Worm (Caenorhabditis elegans) whole organism, young adult: Measurements from ENCODE around the gene mfsd-11.
A peak's percentile ranks its signal among the peaks of the same experiment; 100 is the strongest.

Experiments used
- B0035.1 ChIP-seq: sonication (generic microtip); optimal IDR thresholded peaks from 2 replicates; lab custom pipeline; 2016; ENCODE audit warnings: missing genetic modification characterization, mild to moderate bottlenecking, missing compliant biosample characterization, missing genotype, missing genetic modification reagents
- B0336.3 ChIP-seq: fragments of 200-800 bp; sonication (Bioruptor generic); IDR thresholded peaks from 2 replicates; pipeline ENCODE4 v1.3.6; 2022; ENCODE audit warnings: missing genetic modification characterization, missing compliant biosample characterization
- D2030.7 ChIP-seq: fragments of 200-800 bp; sonication (Bioruptor generic); IDR thresholded peaks from 2 replicates; pipeline ENCODE4 v1.3.6; 2022; ENCODE audit warnings: missing genetic modification reagents, missing genetic modification characterization, missing compliant biosample characterization
- F39B2.1 ChIP-seq: fragments of 200-800 bp; sonication (Bioruptor generic); IDR thresholded peaks from 2 replicates; pipeline ENCODE4 v1.3.6; 2022; ENCODE audit warnings: missing genetic modification reagents, missing genetic modification characterization, missing compliant biosample characterization
- F52B5.7 ChIP-seq: sonication (generic microtip); optimal IDR thresholded peaks from 2 replicates; lab custom pipeline; 2016; ENCODE audit warnings: mild to moderate bottlenecking, missing genetic modification characterization, missing compliant biosample characterization
- K11D2.4 ChIP-seq: fragments of 200-800 bp; sonication (Bioruptor generic); IDR thresholded peaks from 2 replicates; pipeline ENCODE4 v1.3.6; 2022; ENCODE audit warnings: missing genetic modification reagents, missing genetic modification characterization, missing compliant biosample characterization
- T26A5.8 ChIP-seq: sonication (generic microtip); optimal IDR thresholded peaks from 2 replicates; lab custom pipeline; 2016; ENCODE audit warnings: missing genetic modification characterization, missing compliant biosample characterization
- Y53F4B.3 ChIP-seq: fragments of 200-800 bp; sonication (Bioruptor generic); IDR thresholded peaks from 2 replicates; pipeline ENCODE4 v1.3.6; 2022; ENCODE audit warnings: missing genetic modification reagents, missing genetic modification characterization, missing compliant biosample characterization
- Y67H2A.10 ChIP-seq: fragments of 200-800 bp; sonication (Bioruptor generic); conservative IDR thresholded peaks from 2 replicates; pipeline ENCODE4 v1.3.6; 2022; ENCODE audit warnings: missing genetic modification reagents, missing genetic modification characterization, missing compliant biosample characterization
- Y79H2A.3 ChIP-seq: fragments of 200-800 bp; sonication (Bioruptor generic); conservative IDR thresholded peaks from 2 replicates; pipeline ENCODE4 v1.3.6; 2022; ENCODE audit warnings: missing genetic modification reagents, missing genetic modification characterization, missing compliant biosample characterization
- Y95B8A.8 ChIP-seq: fragments of 200-800 bp; sonication (Bioruptor generic); IDR thresholded peaks from 2 replicates; pipeline ENCODE4 v1.3.6; 2022; ENCODE audit warnings: missing genetic modification reagents, missing genetic modification characterization, missing compliant biosample characterization
- aptf-2 ChIP-seq: fragments of 200-800 bp; sonication (Bioruptor generic); conservative IDR thresholded peaks from 2 replicates; pipeline ENCODE4 v1.3.6; 2022; ENCODE audit warnings: missing genetic modification reagents, missing genetic modification characterization, missing compliant biosample characterization
- athp-1 ChIP-seq: sonication (generic microtip); optimal IDR thresholded peaks from 2 replicates; lab custom pipeline; 2017; ENCODE audit warnings: mild to moderate bottlenecking, missing genetic modification characterization, missing compliant biosample characterization
- attf-3 ChIP-seq: fragments of 200-800 bp; sonication (Bioruptor generic); conservative IDR thresholded peaks from 2 replicates; pipeline ENCODE4 v1.3.6; 2022; ENCODE audit warnings: missing genetic modification reagents, missing genetic modification characterization, missing compliant biosample characterization
- dpff-1 ChIP-seq: sonication (generic microtip); optimal IDR thresholded peaks from 2 replicates; lab custom pipeline; 2017; ENCODE audit warnings: mild to moderate bottlenecking, missing genetic modification characterization, missing compliant biosample characterization
- efl-1 ChIP-seq: fragments of 150-350 bp; optimal IDR thresholded peaks from 2 replicates; lab custom pipeline; 2014; ENCODE audit warnings: missing biosample characterization, missing genetic modification reagents, missing genetic modification characterization
- egl-18 ChIP-seq: fragments of 200-800 bp; sonication (Bioruptor generic); IDR thresholded peaks from 2 replicates; pipeline ENCODE4 v1.3.6; 2022; ENCODE audit warnings: missing genetic modification reagents, missing genetic modification characterization, missing compliant biosample characterization
- egl-44 ChIP-seq: fragments of 200-800 bp; sonication (Bioruptor generic); IDR thresholded peaks from 2 replicates; pipeline ENCODE4 v1.3.6; 2022; ENCODE audit warnings: missing genetic modification reagents, missing genetic modification characterization, missing compliant biosample characterization
- ekl-4 ChIP-seq: fragments of 200-800 bp; sonication (Bioruptor generic); IDR thresholded peaks from 2 replicates; pipeline ENCODE4 v1.3.6; 2022; ENCODE audit warnings: missing genetic modification reagents, missing genetic modification characterization, missing compliant biosample characterization
- ets-4 ChIP-seq: fragments of 200-800 bp; sonication (Bioruptor generic); optimal IDR thresholded peaks from 2 replicates; lab custom pipeline; 2018; ENCODE audit warnings: mild to moderate bottlenecking, missing genetic modification characterization, missing compliant biosample characterization
- fkh-3 ChIP-seq: sonication (generic microtip); optimal IDR thresholded peaks from 2 replicates; lab custom pipeline; 2016; ENCODE audit warnings: mild to moderate bottlenecking, missing genetic modification characterization, missing compliant biosample characterization
- hlh-12 ChIP-seq: sonication (generic microtip); optimal IDR thresholded peaks from 2 replicates; lab custom pipeline; 2016; ENCODE audit warnings: missing genetic modification characterization, missing compliant biosample characterization
- hlh-26 ChIP-seq: fragments of 200-800 bp; sonication (Bioruptor generic); conservative IDR thresholded peaks from 2 replicates; pipeline ENCODE4 v1.3.6; 2022; ENCODE audit warnings: missing genetic modification reagents, missing genetic modification characterization, missing compliant biosample characterization
- lin-40 ChIP-seq: sonication (generic microtip); optimal IDR thresholded peaks from 2 replicates; lab custom pipeline; 2016; ENCODE audit warnings: missing genetic modification characterization, mild to moderate bottlenecking, missing compliant biosample characterization, missing genotype, missing genetic modification reagents
- lsy-27 ChIP-seq: sonication (generic microtip); optimal IDR thresholded peaks from 2 replicates; lab custom pipeline; 2017; ENCODE audit warnings: missing genetic modification characterization, mild to moderate bottlenecking, missing compliant biosample characterization, antibody characterized with exemption, missing genotype, borderline replicate concordance; ENCODE audit not compliant: insufficient read depth
- madf-6 ChIP-seq: fragments of 200-800 bp; sonication (Bioruptor generic); IDR thresholded peaks from 2 replicates; pipeline ENCODE4 v1.3.6; 2022; ENCODE audit warnings: missing genetic modification reagents, missing genetic modification characterization, missing compliant biosample characterization
- mes-4 ChIP-seq: sonication (generic microtip); optimal IDR thresholded peaks from 2 replicates; lab custom pipeline; 2016; ENCODE audit warnings: missing genotype, missing genetic modification characterization, missing compliant biosample characterization
- nfyb-1 ChIP-seq: fragments of 200-800 bp; sonication (Bioruptor generic); IDR thresholded peaks from 2 replicates; pipeline ENCODE4 v1.3.6; 2022; ENCODE audit warnings: missing genetic modification reagents, missing genetic modification characterization, missing compliant biosample characterization
- nhr-120 ChIP-seq: fragments of 200-800 bp; sonication (Bioruptor generic); IDR thresholded peaks from 2 replicates; pipeline ENCODE4 v1.3.6; 2022; ENCODE audit warnings: missing genetic modification characterization, missing compliant biosample characterization
- nhr-27 ChIP-seq: fragments of 200-800 bp; sonication (Bioruptor generic); optimal IDR thresholded peaks from 2 replicates; lab custom pipeline; 2018; ENCODE audit warnings: mild to moderate bottlenecking, missing genetic modification characterization, moderate library complexity, missing compliant biosample characterization
- nhr-80 ChIP-seq: sonication (generic microtip); optimal IDR thresholded peaks from 2 replicates; lab custom pipeline; 2016; ENCODE audit warnings: missing genetic modification characterization, missing compliant biosample characterization
- nhr-90 ChIP-seq: sonication (generic microtip); optimal IDR thresholded peaks from 2 replicates; lab custom pipeline; 2016; ENCODE audit warnings: missing genotype, mild to moderate bottlenecking, missing genetic modification characterization, missing compliant biosample characterization
- rcor-1 ChIP-seq: fragments of 200-800 bp; sonication (Bioruptor generic); IDR thresholded peaks from 2 replicates; pipeline ENCODE4 v1.3.6; 2022; ENCODE audit warnings: missing genetic modification reagents, missing genetic modification characterization, missing compliant biosample characterization
- snpc-1.1 ChIP-seq: sonication (generic microtip); optimal IDR thresholded peaks from 2 replicates; lab custom pipeline; 2017; ENCODE audit warnings: missing genetic modification characterization, mild to moderate bottlenecking, missing compliant biosample characterization, antibody characterized with exemption, moderate library complexity, missing genotype, missing genetic modification reagents; ENCODE audit not compliant: insufficient read depth
- sptf-2 ChIP-seq: fragments of 200-800 bp; sonication (Bioruptor generic); optimal IDR thresholded peaks from 2 replicates; lab custom pipeline; 2018; ENCODE audit warnings: mild to moderate bottlenecking, missing genetic modification characterization, missing compliant biosample characterization
- tlf-1 ChIP-seq: fragments of 200-800 bp; sonication (Bioruptor generic); optimal IDR thresholded peaks from 2 replicates; lab custom pipeline; 2018; ENCODE audit warnings: mild to moderate bottlenecking, missing genetic modification characterization, missing compliant biosample characterization
- xnd-1 ChIP-seq: sonication (generic microtip); optimal IDR thresholded peaks from 2 replicates; lab custom pipeline; 2016; ENCODE audit warnings: missing genotype, missing genetic modification reagents, missing genetic modification characterization, missing compliant biosample characterization
- ztf-18 ChIP-seq: sonication (generic microtip); optimal IDR thresholded peaks from 2 replicates; lab custom pipeline; 2016; ENCODE audit warnings: missing genotype, mild to moderate bottlenecking, missing genetic modification characterization, missing compliant biosample characterization
- ztf-26 ChIP-seq: sonication (generic microtip); optimal IDR thresholded peaks from 2 replicates; lab custom pipeline; 2017; ENCODE audit warnings: missing genetic modification characterization, missing compliant biosample characterization
- ztf-28 ChIP-seq: fragments of 200-800 bp; sonication (Bioruptor generic); IDR thresholded peaks from 2 replicates; pipeline ENCODE4 v1.3.6; 2022; ENCODE audit warnings: missing genetic modification reagents, missing genetic modification characterization, missing compliant biosample characterization
- ztf-6 ChIP-seq: fragments of 200-800 bp; sonication (Bioruptor generic); IDR thresholded peaks from 2 replicates; pipeline ENCODE4 v1.3.6; 2022; ENCODE audit warnings: missing genetic modification reagents, missing genetic modification characterization, missing compliant biosample characterization

mfsd-11 gene

DNA sequence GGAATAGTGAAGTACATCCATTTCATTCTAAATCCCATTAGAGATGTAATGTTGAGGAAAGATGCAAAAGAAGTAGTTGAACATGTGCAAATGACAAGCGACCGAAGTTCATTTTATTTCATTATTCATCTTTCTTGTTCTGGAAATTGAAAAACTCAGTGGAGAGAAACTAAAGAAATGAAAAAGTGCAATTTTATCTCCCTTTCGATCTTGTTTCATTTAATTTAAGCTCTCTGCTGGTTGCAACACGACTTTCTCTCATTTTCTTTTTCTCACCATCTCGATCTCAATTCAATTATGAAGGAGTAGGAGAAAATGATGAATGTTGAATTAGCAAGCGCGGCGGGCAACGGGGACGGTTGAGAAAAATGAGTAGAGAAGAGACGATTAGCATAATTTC, 30.5 kb upstream of the mfsd-11 start:
- TF ChIP-seq dpff-1 (tag; lab: Kevin White, UChicago) = no peak
- no peak for TF ChIP-seq fkh-3
- no peak for TF ChIP-seq hlh-12 (tag; lab: Kevin White, UChicago)
- TF ChIP-seq ztf-6 = no peak

DNA sequence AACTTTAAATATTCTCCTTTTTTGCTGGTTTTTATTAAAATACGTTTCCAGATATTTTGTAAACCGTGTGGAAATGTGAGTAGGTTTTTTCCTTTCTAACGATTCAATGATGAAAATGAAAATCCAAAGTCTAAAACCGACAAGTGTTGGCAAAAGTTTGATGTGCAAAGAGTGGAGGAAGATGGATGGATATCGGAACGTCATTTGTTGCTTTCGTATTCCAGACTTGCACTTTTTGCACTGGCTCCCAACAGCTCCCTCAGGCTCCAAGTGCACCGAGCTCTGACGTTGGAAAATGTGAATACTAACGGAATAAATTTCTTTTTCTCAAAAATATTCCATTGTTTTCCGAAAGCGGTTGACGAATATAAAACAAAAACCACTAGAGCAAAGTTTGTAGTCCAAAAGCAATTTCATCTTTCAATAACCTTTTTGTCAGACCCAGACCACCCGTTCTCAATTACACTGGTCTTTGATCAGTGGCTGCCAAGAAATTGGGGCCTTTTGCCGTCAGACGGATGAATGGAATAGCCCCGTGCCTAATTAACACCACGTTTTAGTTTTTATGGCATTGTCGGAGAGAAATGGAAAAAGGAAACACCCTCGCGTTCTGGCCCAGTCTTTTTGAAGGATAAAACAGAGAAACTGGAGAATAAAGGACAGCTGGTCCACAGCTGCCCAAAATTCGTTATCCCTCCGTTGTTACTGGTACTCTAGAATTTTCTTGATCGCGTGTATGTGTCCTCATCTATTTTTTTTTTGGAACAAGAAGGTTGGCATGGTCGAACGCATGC, 29.0 kb upstream of the mfsd-11 start:
- TF ChIP-seq D2030.7 = no peak
- TF ChIP-seq mes-4 (tag; lab: Kevin White, UChicago) = no peak
- TF ChIP-seq egl-18 (GFP tag; lab: Robert Waterston, UW) = no peak
- TF ChIP-seq nhr-90 (tag; lab: Kevin White, UChicago) = no peak
- no peak for TF ChIP-seq B0035.1 (tag; lab: Kevin White, UChicago)
- TF ChIP-seq hlh-26 (GFP tag; lab: Robert Waterston, UW) = no peak
- no peak for TF ChIP-seq ets-4 (GFP tag; lab: Kevin White, UChicago)
- no peak for TF ChIP-seq dpff-1 (tag; lab: Kevin White, UChicago)
- no peak for TF ChIP-seq athp-1 (tag; lab: Kevin White, UChicago)
- TF ChIP-seq F52B5.7 (tag; lab: Kevin White, UChicago) = no peak
- no peak for TF ChIP-seq K11D2.4 (GFP tag; lab: Robert Waterston, UW)
- TF ChIP-seq B0336.3 = no peak
- TF ChIP-seq Y67H2A.10 = no peak

DNA sequence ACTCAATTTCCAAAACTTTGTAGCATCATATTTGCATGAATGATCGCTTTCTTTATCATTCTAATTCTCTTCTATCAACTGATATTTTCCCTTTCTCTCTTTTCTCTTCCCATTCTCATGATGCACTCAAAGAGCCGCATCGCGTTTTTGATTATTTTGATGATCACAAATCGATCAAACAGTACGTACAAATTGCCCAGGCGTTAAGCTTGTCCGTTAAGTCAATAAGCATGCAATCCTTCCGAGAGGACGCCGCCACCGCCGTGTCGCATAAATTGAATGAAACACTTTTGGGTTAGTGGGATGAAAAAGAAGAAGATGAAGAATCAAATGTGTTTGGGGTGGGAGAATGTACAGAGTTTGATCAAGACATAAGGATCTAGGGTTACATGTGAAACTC, 27.7 kb upstream of the mfsd-11 start:
- TF ChIP-seq ztf-28 (GFP tag; lab: Robert Waterston, UW) (no peak), attf-3 (GFP tag; lab: Robert Waterston, UW) (no peak), ztf-18 (tag; lab: Kevin White, UChicago) (no peak), lsy-27 (tag; lab: Kevin White, UChicago) (no peak), nhr-80 (tag; lab: Kevin White, UChicago) (peak; percentile 49), tlf-1 (GFP tag; lab: Kevin White, UChicago) (no peak)

ce11 chrX:12180681-12181080, 26.8 kb upstream of the mfsd-11 start:
- TF ChIP-seq T26A5.8 (tag; lab: Kevin White, UChicago) (no peak), egl-44 (no peak), aptf-2 (GFP tag; lab: Robert Waterston, UW) (no peak), Y95B8A.8 (GFP tag; lab: Robert Waterston, UW) (no peak), ztf-26 (tag; lab: Kevin White, UChicago) (peak; percentile 31), nfyb-1 (GFP tag; lab: Robert Waterston, UW) (no peak), lin-40 (tag; lab: Kevin White, UChicago) (peak; percentile 62), Y67H2A.10 (no peak)

DNA sequence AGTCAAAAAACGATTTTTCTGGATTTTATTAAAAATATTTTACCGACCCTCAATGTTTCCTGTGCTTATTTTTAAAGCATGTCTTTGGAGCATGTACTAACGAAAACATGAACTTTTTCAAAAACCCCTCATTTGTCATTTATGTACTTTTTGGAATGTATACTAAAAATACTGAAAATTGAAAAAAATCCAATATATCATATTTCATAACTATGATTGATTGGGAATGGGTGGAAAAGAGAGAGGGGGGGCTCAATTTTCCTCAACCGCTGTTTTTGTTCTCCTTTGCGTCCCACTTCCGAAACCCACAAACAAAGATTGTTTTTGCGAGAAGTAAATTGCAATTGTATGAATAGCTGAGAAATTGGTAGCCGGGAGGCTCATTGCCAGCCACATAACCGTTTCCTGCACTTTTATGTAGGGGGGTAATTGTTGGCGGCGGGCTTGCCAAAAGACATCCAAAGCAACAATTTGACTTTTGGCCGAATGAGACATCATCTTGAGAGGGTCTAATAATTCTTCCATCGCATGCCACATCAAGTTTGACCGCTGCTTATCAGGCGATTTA, 26.0 kb upstream of the mfsd-11 start:
- TF ChIP-seq B0336.3 = no peak
- no peak for TF ChIP-seq sptf-2
- no peak for TF ChIP-seq ztf-18 (tag; lab: Kevin White, UChicago)
- no peak for TF ChIP-seq F39B2.1 (GFP tag; lab: Robert Waterston, UW)
- TF ChIP-seq ekl-4 (GFP tag; lab: Robert Waterston, UW) = no peak
- no peak for TF ChIP-seq nhr-90 (tag; lab: Kevin White, UChicago)
- TF ChIP-seq T26A5.8 (tag; lab: Kevin White, UChicago) = no peak
- TF ChIP-seq madf-6 (GFP tag; lab: Robert Waterston, UW) = no peak
- TF ChIP-seq Y79H2A.3 (GFP tag; lab: Robert Waterston, UW) = no peak
- TF ChIP-seq rcor-1 (GFP tag; lab: Robert Waterston, UW) = no peak
- TF ChIP-seq snpc-1.1 (tag; lab: Kevin White, UChicago) = no peak
- no peak for TF ChIP-seq nhr-120 (GFP tag; lab: Robert Waterston, UW)
- no peak for TF ChIP-seq Y53F4B.3
- no peak for TF ChIP-seq athp-1 (tag; lab: Kevin White, UChicago)
- no peak for TF ChIP-seq xnd-1 (tag; lab: Kevin White, UChicago)
- no peak for TF ChIP-seq nhr-27 (tag; lab: Kevin White, UChicago)
- no peak for TF ChIP-seq efl-1 (GFP tag; lab: Kevin White, UChicago)
- TF ChIP-seq hlh-12 (tag; lab: Kevin White, UChicago) = no peak
